Worm (Caenorhabditis elegans) whole organism, mixed stage, embryonic: ENCODE measurements around the gene spe-18.
A peak's percentile ranks its signal among the peaks of the same experiment; 100 is the strongest.

Source experiments
- M03D4.4 ChIP-seq: sonication (generic microtip); optimal IDR thresholded peaks from 2 replicates; lab custom pipeline; 2017; ENCODE audit warnings: mild to moderate bottlenecking, missing genetic modification characterization, missing compliant biosample characterization
- ceh-83 ChIP-seq: fragments of 200-800 bp; sonication (Bioruptor generic); optimal IDR thresholded peaks from 2 replicates; lab custom pipeline; 2018; ENCODE audit warnings: mild to moderate bottlenecking, missing genetic modification characterization, missing compliant biosample characterization
- ces-1 ChIP-seq: fragments of 150-350 bp; optimal IDR thresholded peaks from 2 replicates; lab custom pipeline; 2014; ENCODE audit warnings: missing biosample characterization, missing genetic modification reagents, missing genetic modification characterization
- cnd-1 ChIP-seq: fragments of 200-800 bp; sonication (Bioruptor generic); optimal IDR thresholded peaks from 2 replicates; lab custom pipeline; 2018; ENCODE audit warnings: mild to moderate bottlenecking, missing genetic modification characterization, missing compliant biosample characterization
- elt-1 ChIP-seq: sonication (generic microtip); optimal IDR thresholded peaks from 2 replicates; lab custom pipeline; 2017; ENCODE audit warnings: missing genetic modification characterization, mild to moderate bottlenecking, missing compliant biosample characterization, antibody characterized with exemption, moderate library complexity, borderline replicate concordance; ENCODE audit not compliant: insufficient read depth
- elt-3 ChIP-seq: fragments of 150-350 bp; optimal IDR thresholded peaks from 2 replicates; lab custom pipeline; 2014; ENCODE audit warnings: missing biosample characterization, missing genetic modification characterization
- flh-1 ChIP-seq: fragments of 200-800 bp; sonication (Bioruptor generic); optimal IDR thresholded peaks from 2 replicates; lab custom pipeline; 2018; ENCODE audit warnings: mild to moderate bottlenecking, missing genetic modification characterization, moderate library complexity, missing compliant biosample characterization
- hlh-1 ChIP-seq: fragments of 150-350 bp; optimal IDR thresholded peaks from 2 replicates; lab custom pipeline; 2014; ENCODE audit warnings: missing biosample characterization, missing genetic modification reagents, missing genetic modification characterization
- lin-13 ChIP-seq: fragments of 150-350 bp; optimal IDR thresholded peaks from 2 replicates; lab custom pipeline; 2014; ENCODE audit warnings: missing biosample characterization, missing genetic modification characterization
- lin-32 ChIP-seq: fragments of 200-800 bp; sonication (Bioruptor generic); optimal IDR thresholded peaks from 2 replicates; lab custom pipeline; 2018; ENCODE audit warnings: mild to moderate bottlenecking, missing genetic modification characterization, missing compliant biosample characterization
- lsy-2 ChIP-seq: fragments of 150-350 bp; optimal IDR thresholded peaks from 2 replicates; lab custom pipeline; 2014; ENCODE audit warnings: missing biosample characterization, missing genetic modification characterization
- mab-5 ChIP-seq: fragments of 150-350 bp; optimal IDR thresholded peaks from 2 replicates; lab custom pipeline; 2014; ENCODE audit warnings: missing biosample characterization, missing genetic modification characterization
- mep-1 ChIP-seq: fragments of 150-350 bp; optimal IDR thresholded peaks from 2 replicates; lab custom pipeline; 2017; ENCODE audit warnings: missing biosample characterization, missing genetic modification reagents, missing genetic modification characterization, inconsistent platforms
- nhr-237 ChIP-seq: fragments of 150-350 bp; optimal IDR thresholded peaks from 2 replicates; lab custom pipeline; 2014; ENCODE audit warnings: missing biosample characterization, missing genetic modification characterization
- pha-4 ChIP-seq: fragments of 150-350 bp; optimal IDR thresholded peaks from 2 replicates; lab custom pipeline; 2018; ENCODE audit warnings: missing biosample characterization, missing genetic modification reagents, missing genetic modification characterization
- sem-2 ChIP-seq: fragments of 200-800 bp; sonication (Bioruptor generic); optimal IDR thresholded peaks from 2 replicates; lab custom pipeline; 2018; ENCODE audit warnings: mild to moderate bottlenecking, missing genetic modification characterization, missing compliant biosample characterization
- sptf-1 ChIP-seq: sonication (generic microtip); optimal IDR thresholded peaks from 2 replicates; lab custom pipeline; 2017; ENCODE audit warnings: mild to moderate bottlenecking, missing genetic modification characterization, moderate library complexity, missing compliant biosample characterization
- unc-62 ChIP-seq: fragments of 150-350 bp; optimal IDR thresholded peaks from 2 replicates; lab custom pipeline; 2014; ENCODE audit warnings: missing biosample characterization, missing genetic modification reagents, missing genetic modification characterization
- ztf-11 ChIP-seq: fragments of 150-350 bp; optimal IDR thresholded peaks from 2 replicates; lab custom pipeline; 2014; ENCODE audit warnings: missing biosample characterization, missing genetic modification characterization

Gene spe-18

ce11 chrII:13122720-13123119 lies 30.5 kb downstream of the spe-18 start, which contains the start of gene bath-45:
TSS of gene bath-45 (plus strand) at chrII:13123020.
- no peak for TF ChIP-seq ztf-11
- no peak for TF ChIP-seq ces-1 (GFP tag; lab: Kevin White, UChicago)
- TF ChIP-seq elt-3 (tag; lab: Kevin White, UChicago), result no peak
- no peak for TF ChIP-seq cnd-1 (tag; lab: Kevin White, UChicago)
- TF ChIP-seq elt-1, result no peak

- TF ChIP-seq unc-62 (no peak), M03D4.4 (tag; lab: Kevin White, UChicago) (no peak), pha-4 (tag; lab: Kevin White, UChicago) (no peak), lin-32 (no peak), lsy-2 (peak; percentile 14), elt-3 (tag; lab: Kevin White, UChicago) (no peak), nhr-237 (no peak), sem-2 (no peak), ces-1 (GFP tag; lab: Kevin White, UChicago) (peak; percentile 55), sptf-1 (tag; lab: Kevin White, UChicago) (peak; percentile 61), flh-1 (no peak), mep-1 (peak; percentile 20)
Observed at ce11 chrII:13117135-13117534, 36.1 kb downstream of the spe-18 start, which contains the start of gene gfm-1. TSS of gene gfm-1 (plus strand) at chrII:13117483.

DNA sequence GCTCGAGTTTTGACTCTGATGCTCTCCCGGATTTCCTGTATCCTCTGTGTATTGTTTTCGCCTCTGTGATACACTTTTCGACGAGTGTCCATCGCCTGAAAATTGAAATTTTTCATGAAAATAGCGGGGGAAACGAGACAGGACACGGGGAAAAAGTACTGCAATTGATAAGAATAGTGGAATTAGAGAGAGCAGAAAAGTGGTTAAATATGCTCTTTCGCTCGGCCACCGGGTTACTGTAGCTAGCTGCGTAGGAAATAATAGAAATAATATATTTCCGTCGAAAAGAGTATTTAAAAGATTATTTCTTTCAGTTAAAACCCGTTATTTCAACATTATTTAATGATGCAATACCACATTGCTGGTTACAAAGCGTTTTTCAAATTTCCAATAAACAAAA lies 36.5 kb downstream of the spe-18 start, which contains the start of gene rict-1:
TSS of gene rict-1 (minus strand) at position 101 of the 400 bp plus-strand sequence.
- TF ChIP-seq elt-1, result no peak
- no peak for TF ChIP-seq lin-13
- TF ChIP-seq, all 35 proteins: peak for 0

DNA sequence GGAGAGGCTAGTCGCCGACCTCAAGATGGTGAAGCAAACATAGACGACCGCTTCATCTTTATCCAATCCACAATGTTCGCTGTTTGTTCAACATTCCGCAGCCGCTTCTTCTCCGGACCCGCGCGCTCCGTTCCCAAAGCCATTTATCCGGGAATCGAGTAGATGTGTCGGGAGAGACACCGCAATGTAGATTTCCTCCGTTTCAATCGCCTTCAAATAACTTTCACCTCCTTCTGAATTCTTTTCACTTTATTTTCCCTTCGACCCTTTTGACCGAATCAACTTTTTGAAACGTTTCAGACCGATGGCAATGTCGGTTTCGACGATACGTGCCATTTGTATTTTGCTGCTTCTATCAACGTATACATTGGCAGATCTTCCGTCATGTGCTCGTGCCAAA lies 45.5 kb downstream of the spe-18 start, which contains the start of gene pqn-32:
TSS of gene pqn-32 (plus strand) at position 301 of the 400 bp plus-strand sequence.
- no peak for TF ChIP-seq ceh-83
- no peak for TF ChIP-seq pha-4 (tag; lab: Kevin White, UChicago)
- no peak for TF ChIP-seq mab-5
- no peak for TF ChIP-seq hlh-1 (tag; lab: Kevin White, UChicago)
- no peak for TF ChIP-seq sptf-1 (tag; lab: Kevin White, UChicago)
